Worm (Caenorhabditis elegans) whole organism, L3 larva: Measurements from ENCODE around the gene rabr-2.

Source experiments
- R02D3.7 ChIP-seq: fragments of 150-350 bp; optimal IDR thresholded peaks from 2 replicates; lab custom pipeline; 2014; ENCODE audit warnings: missing biosample characterization, missing genetic modification characterization
- ZK546.5 ChIP-seq: sonication (generic microtip); optimal IDR thresholded peaks from 2 replicates; lab custom pipeline; 2017; ENCODE audit warnings: missing biosample characterization, missing genetic modification characterization
- aly-2 ChIP-seq: fragments of 150-350 bp; optimal IDR thresholded peaks from 2 replicates; lab custom pipeline; 2014; ENCODE audit warnings: missing biosample characterization, missing genetic modification characterization
- ama-1 ChIP-seq: fragments of 150-350 bp; optimal IDR thresholded peaks from 2 replicates; lab custom pipeline; 2018
- ceh-16 ChIP-seq: sonication (generic microtip); optimal IDR thresholded peaks from 2 replicates; lab custom pipeline; 2017; ENCODE audit warnings: missing biosample characterization, missing genetic modification characterization
- ceh-82 ChIP-seq: fragments of 150-350 bp; optimal IDR thresholded peaks from 2 replicates; lab custom pipeline; 2014; ENCODE audit warnings: missing biosample characterization, missing genetic modification characterization
- ceh-9 ChIP-seq: sonication (generic microtip); optimal IDR thresholded peaks from 2 replicates; lab custom pipeline; 2018; ENCODE audit warnings: missing biosample characterization, missing genetic modification characterization
- daf-12 ChIP-seq: fragments of 150-350 bp; optimal IDR thresholded peaks from 2 replicates; lab custom pipeline; 2014; ENCODE audit warnings: missing biosample characterization, missing genetic modification reagents, missing genetic modification characterization
- egl-5 ChIP-seq: fragments of 150-350 bp; optimal IDR thresholded peaks from 2 replicates; lab custom pipeline; 2017; ENCODE audit warnings: missing biosample characterization, missing genetic modification reagents, missing genetic modification characterization, inconsistent platforms
- elt-1 ChIP-seq: fragments of 150-350 bp; optimal IDR thresholded peaks from 2 replicates; lab custom pipeline; 2014; ENCODE audit warnings: missing biosample characterization, missing genetic modification characterization
- elt-2 ChIP-seq: sonication (generic microtip); optimal IDR thresholded peaks from 2 replicates; lab custom pipeline; 2016; ENCODE audit warnings: missing genetic modification reagents, mild to moderate bottlenecking, missing genetic modification characterization, missing compliant biosample characterization
- elt-3 ChIP-seq, 3 experiments: fragments of 150-350 bp in 1 of 3; sonication (generic microtip) in 2 of 3; optimal IDR thresholded peaks; 2 replicates in 2 of 3; 4 replicates in 1 of 3; lab custom pipeline; 2014 to 2017; ENCODE audit warnings: missing biosample characterization in 3 of 3, missing genetic modification characterization in 3 of 3
- fkh-10 ChIP-seq: sonication (generic microtip); optimal IDR thresholded peaks from 2 replicates; lab custom pipeline; 2017; ENCODE audit warnings: missing biosample characterization, missing genetic modification reagents, missing genetic modification characterization
- fkh-2 ChIP-seq: fragments of 150-350 bp; optimal IDR thresholded peaks from 2 replicates; lab custom pipeline; 2014; ENCODE audit warnings: missing biosample characterization, missing genetic modification reagents, missing genetic modification characterization
- fos-1 ChIP-seq: fragments of 150-350 bp; optimal IDR thresholded peaks from 2 replicates; lab custom pipeline; 2014; ENCODE audit warnings: missing biosample characterization, missing genetic modification characterization
- hmg-11 ChIP-seq: sonication (generic microtip); optimal IDR thresholded peaks from 2 replicates; lab custom pipeline; 2016; ENCODE audit warnings: missing genetic modification characterization, missing compliant biosample characterization
- lin-15B ChIP-seq: fragments of 150-350 bp; optimal IDR thresholded peaks from 2 replicates; lab custom pipeline; 2014; ENCODE audit warnings: missing biosample characterization, missing genetic modification characterization
- lin-39 ChIP-seq: fragments of 150-350 bp; optimal IDR thresholded peaks from 2 replicates; lab custom pipeline; 2018; ENCODE audit warnings: missing biosample characterization, missing genetic modification reagents, missing genetic modification characterization
- lsy-12 ChIP-seq: sonication (generic microtip); optimal IDR thresholded peaks from 2 replicates; lab custom pipeline; 2016; ENCODE audit warnings: mild to moderate bottlenecking, missing genetic modification characterization, missing compliant biosample characterization
- mdl-1 ChIP-seq: fragments of 150-350 bp; optimal IDR thresholded peaks from 2 replicates; lab custom pipeline; 2014; ENCODE audit warnings: missing biosample characterization, missing genetic modification characterization
- mml-1 ChIP-seq: fragments of 150-350 bp; sonication (generic microtip); optimal IDR thresholded peaks from 3 replicates; lab custom pipeline; 2014; ENCODE audit warnings: missing biosample characterization, missing genetic modification characterization
- nhr-12 ChIP-seq: fragments of 150-350 bp; optimal IDR thresholded peaks from 2 replicates; lab custom pipeline; 2014; ENCODE audit warnings: missing biosample characterization, missing genetic modification characterization
- nhr-23 ChIP-seq: fragments of 150-350 bp; optimal IDR thresholded peaks from 2 replicates; lab custom pipeline; 2014; ENCODE audit warnings: missing biosample characterization, missing genetic modification reagents, missing genetic modification characterization
- nhr-237 ChIP-seq: fragments of 150-350 bp; optimal IDR thresholded peaks from 2 replicates; lab custom pipeline; 2014; ENCODE audit warnings: missing biosample characterization, missing genetic modification characterization
- nhr-25 ChIP-seq: sonication (generic microtip); optimal IDR thresholded peaks from 2 replicates; lab custom pipeline; 2017; ENCODE audit warnings: missing biosample characterization, missing genetic modification characterization
- nhr-28 ChIP-seq: fragments of 150-350 bp; optimal IDR thresholded peaks from 2 replicates; lab custom pipeline; 2014; ENCODE audit warnings: missing biosample characterization, missing genetic modification characterization
- nhr-43 ChIP-seq: sonication (generic microtip); optimal IDR thresholded peaks from 2 replicates; lab custom pipeline; 2016; ENCODE audit warnings: mild to moderate bottlenecking, missing genetic modification characterization, missing compliant biosample characterization; ENCODE audit not compliant: poor library complexity, severe bottlenecking
- nhr-76 ChIP-seq: fragments of 150-350 bp; sonication (generic microtip); optimal IDR thresholded peaks from 5 replicates; lab custom pipeline; 2014; ENCODE audit warnings: missing biosample characterization, missing genetic modification characterization
- nhr-77 ChIP-seq: fragments of 150-350 bp; optimal IDR thresholded peaks from 2 replicates; lab custom pipeline; 2014; ENCODE audit warnings: missing biosample characterization, missing genetic modification characterization
- pha-4 ChIP-seq: fragments of 150-350 bp; optimal IDR thresholded peaks from 2 replicates; lab custom pipeline; 2014; ENCODE audit warnings: missing biosample characterization, missing genetic modification reagents, missing genetic modification characterization
- pqm-1 ChIP-seq: fragments of 150-350 bp; optimal IDR thresholded peaks from 2 replicates; lab custom pipeline; 2017; ENCODE audit warnings: missing biosample characterization, missing genetic modification characterization, inconsistent platforms
- sea-2 ChIP-seq: fragments of 150-350 bp; sonication (generic microtip); optimal IDR thresholded peaks from 4 replicates; lab custom pipeline; 2014; ENCODE audit warnings: missing biosample characterization, missing genetic modification reagents, missing genetic modification characterization
- skn-1 ChIP-seq: fragments of 150-350 bp; optimal IDR thresholded peaks from 2 replicates; lab custom pipeline; 2014; ENCODE audit warnings: missing biosample characterization, missing genetic modification characterization
- snpc-4 ChIP-seq: fragments of 150-350 bp; optimal IDR thresholded peaks from 2 replicates; lab custom pipeline; 2014; ENCODE audit warnings: missing biosample characterization, missing genetic modification characterization
- tbx-2 ChIP-seq: sonication (generic microtip); optimal IDR thresholded peaks from 2 replicates; lab custom pipeline; 2016; ENCODE audit warnings: mild to moderate bottlenecking, missing genetic modification characterization, missing compliant biosample characterization
- unc-39 ChIP-seq: sonication (generic microtip); optimal IDR thresholded peaks from 4 replicates; lab custom pipeline; 2017; ENCODE audit warnings: missing biosample characterization, missing genetic modification characterization
- zag-1 ChIP-seq: fragments of 150-350 bp; optimal IDR thresholded peaks from 2 replicates; lab custom pipeline; 2014; ENCODE audit warnings: missing biosample characterization, missing genetic modification characterization
- ztf-11 ChIP-seq: fragments of 150-350 bp; optimal IDR thresholded peaks from 2 replicates; lab custom pipeline; 2014; ENCODE audit warnings: missing biosample characterization, missing genetic modification characterization

Gene rabr-2

ce11 chrIV:17437038-17437437 lies 46.1 kb downstream of the rabr-2 start, which contains the start of gene C06A12.8:
C06A12.8 (plus strand) TSS chrIV:17437338.
- TF ChIP-seq mml-1, result no peak
- TF ChIP-seq skn-1 (tag; lab: Kevin White, UChicago), result no peak
- TF ChIP-seq ceh-16 (tag; lab: Kevin White, UChicago), result no peak
- TF ChIP-seq elt-3 (tag; optimal IDR thresholded peaks at IDR 0.05; lab: Kevin White, UChicago), result no peak
- no peak for TF ChIP-seq nhr-12 (tag; lab: Kevin White, UChicago)
- TF ChIP-seq ZK546.5 (tag; lab: Kevin White, UChicago), result no peak
- TF ChIP-seq nhr-77, result no peak

DNA sequence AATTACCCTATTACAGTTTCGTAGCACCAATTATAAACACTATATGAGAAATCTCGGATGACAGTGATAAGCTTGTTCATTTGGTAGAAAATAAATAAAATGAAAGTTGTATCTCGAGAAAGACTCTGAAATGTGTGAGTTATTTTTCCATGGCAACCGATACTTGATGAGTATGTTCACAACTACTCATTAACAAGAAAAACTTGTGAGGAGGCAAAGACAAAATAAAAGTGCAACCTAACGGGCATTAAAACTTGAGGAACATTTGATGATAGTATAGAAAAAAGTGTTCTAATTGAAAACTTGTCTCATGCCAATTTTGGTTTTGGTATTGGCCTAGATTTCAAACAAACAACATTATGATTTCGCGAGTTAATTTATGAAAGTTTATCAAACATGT lies 46.6 kb downstream of the rabr-2 start, which contains the start of gene gcy-27:
Gene gcy-27 (minus strand): TSS at position 101 of the 400 bp plus-strand sequence.
- TF ChIP-seq ceh-82 (tag; lab: Kevin White, UChicago) (no peak), hmg-11 (tag; lab: Kevin White, UChicago) (no peak), mml-1 (no peak), lsy-12 (tag; lab: Kevin White, UChicago) (no peak), zag-1 (tag; lab: Kevin White, UChicago) (no peak), nhr-77 (no peak), nhr-28 (tag; lab: Kevin White, UChicago) (no peak), fkh-10 (GFP tag; lab: Kevin White, UChicago) (no peak), elt-1 (tag; lab: Kevin White, UChicago) (no peak), fkh-2 (tag; lab: Kevin White, UChicago) (no peak), ztf-11 (tag; lab: Kevin White, UChicago) (no peak), lin-15B (no peak), nhr-23 (tag; lab: Kevin White, UChicago) (no peak), egl-5 (no peak), ZK546.5 (tag; lab: Kevin White, UChicago) (no peak), nhr-237 (tag; lab: Kevin White, UChicago) (no peak), ama-1 (lab: Kevin White, UChicago) (no peak), snpc-4 (tag; lab: Kevin White, UChicago) (no peak)

ce11 chrIV:17435228-17435627 lies 47.9 kb downstream of the rabr-2 start:
- no peak for TF ChIP-seq daf-12 (tag; lab: Kevin White, UChicago)
- no peak for TF ChIP-seq R02D3.7 (tag; lab: Kevin White, UChicago)
- TF ChIP-seq egl-5, result no peak
- no peak for TF ChIP-seq lin-15B
- TF ChIP-seq unc-39 (tag; lab: Kevin White, UChicago), result no peak
- no peak for TF ChIP-seq nhr-25
- no peak for TF ChIP-seq hmg-11 (tag; lab: Kevin White, UChicago)

- TF ChIP-seq fos-1 (no peak), pqm-1 (tag; lab: Kevin White, UChicago) (peak; percentile 41), elt-2 (tag; lab: Kevin White, UChicago) (peak; percentile 55), pha-4 (peak; percentile 5)
- TF ChIP-seq, all 47 proteins: peak for 3
These were observed 50.8 kb downstream of the rabr-2 start for ce11 chrIV:17432223-17432826.

ce11 chrIV:17431287-17431686 lies 51.8 kb downstream of the rabr-2 start, which contains the start of gene lact-6:
lact-6 (minus strand) TSS chrIV:17431387.
- TF ChIP-seq tbx-2 (tag; lab: Kevin White, UChicago) (no peak), mml-1 (no peak), mdl-1 (tag; lab: Kevin White, UChicago) (no peak), nhr-76 (tag; lab: Kevin White, UChicago) (no peak), fkh-10 (GFP tag; lab: Kevin White, UChicago) (no peak), ceh-9 (no peak), nhr-43 (no peak), nhr-28 (tag; lab: Kevin White, UChicago) (no peak), nhr-12 (tag; lab: Kevin White, UChicago) (no peak), lin-39 (no peak), elt-2 (tag; lab: Kevin White, UChicago) (no peak), aly-2 (no peak), egl-5 (no peak), sea-2 (GFP tag; lab: Kevin White, UChicago) (no peak), skn-1 (tag; lab: Kevin White, UChicago) (no peak)
